Worm (Caenorhabditis elegans): ENCODE measurements around the gene C33H5.1.

C33H5.1 gene

ce11 chrIV:7830151-7830550 is 21.4 kb downstream of the C33H5.1 start, which contains the start of gene mvb-12 (continued):
- no peak for TF ChIP-seq nhr-6 (tag; optimal IDR thresholded peaks at IDR 0.05)
- TF ChIP-seq zip-2 (tag; optimal IDR thresholded peaks at IDR 0.05): no peak
- peak in 1 of 2 experiments; percentile 30 for TF ChIP-seq mdl-1 (tag; optimal IDR thresholded peaks at IDR 0.05)
- TF ChIP-seq lin-39 (tag; optimal IDR thresholded peaks at IDR 0.05): no peak
- no peak for TF ChIP-seq ZK546.5 (tag; optimal IDR thresholded peaks at IDR 0.05)
- TF ChIP-seq mep-1 (tag; optimal IDR thresholded peaks at IDR 0.05): no peak
- no peak for TF ChIP-seq spr-1 (tag; optimal IDR thresholded peaks at IDR 0.05)
- TF ChIP-seq pha-4 (GFP tag; IDR thresholded peaks at IDR 0.05): no peak
- TF ChIP-seq pha-4 (tag; optimal IDR thresholded peaks at IDR 0.05): no peak
- peak; percentile 65 for TF ChIP-seq dve-1 (tag; optimal IDR thresholded peaks at IDR 0.05; ENCODE audit: insufficient read depth)
- TF ChIP-seq zip-11 (GFP tag; IDR thresholded peaks at IDR 0.05): no peak
- no peak for TF ChIP-seq nhr-42 (GFP tag; IDR thresholded peaks at IDR 0.05)
- no peak for TF ChIP-seq ceh-32 (tag; optimal IDR thresholded peaks at IDR 0.05; ENCODE audit: poor library complexity)
- no peak for TF ChIP-seq skn-1 (tag; optimal IDR thresholded peaks at IDR 0.05)
- TF ChIP-seq nhr-111 (GFP tag; optimal IDR thresholded peaks at IDR 0.05): no peak
- no peak for TF ChIP-seq F44E2.7 (GFP tag; IDR thresholded peaks at IDR 0.05)
- TF ChIP-seq T26A8.4 (GFP tag; IDR thresholded peaks at IDR 0.05): no peak
- TF ChIP-seq hlh-30 (tag; optimal IDR thresholded peaks at IDR 0.05; ENCODE audit: insufficient read depth): peak; percentile 68
- no peak for TF ChIP-seq dmd-8 (GFP tag; IDR thresholded peaks at IDR 0.05)
- no peak for TF ChIP-seq ceh-28 (tag; optimal IDR thresholded peaks at IDR 0.05)
- no peak for TF ChIP-seq nhr-10 (tag; optimal IDR thresholded peaks at IDR 0.05)
- TF ChIP-seq Y48G9A.11 (GFP tag; IDR thresholded peaks at IDR 0.05): no peak
- no peak for TF ChIP-seq saeg-2 (GFP tag; IDR thresholded peaks at IDR 0.05)
- no peak for TF ChIP-seq Y75B8A.6 (GFP tag; IDR thresholded peaks at IDR 0.05)
- no peak for TF ChIP-seq php-3 (GFP tag; IDR thresholded peaks at IDR 0.05)
- TF ChIP-seq lin-29 (GFP tag; IDR thresholded peaks at IDR 0.05): no peak
- no peak for TF ChIP-seq ces-1 (GFP tag; optimal IDR thresholded peaks at IDR 0.05)
- no peak for TF ChIP-seq mxl-3 (GFP tag; optimal IDR thresholded peaks at IDR 0.05)
- TF ChIP-seq zfp-3 (GFP tag; conservative IDR thresholded peaks at IDR 0.05): no peak
- TF ChIP-seq ztf-7 (tag; optimal IDR thresholded peaks at IDR 0.05): no peak
- TF ChIP-seq zag-1 (tag; optimal IDR thresholded peaks at IDR 0.05): no peak
- TF ChIP-seq F26F4.8 (GFP tag; conservative IDR thresholded peaks at IDR 0.05): no peak
- TF ChIP-seq gei-8 (GFP tag; optimal IDR thresholded peaks at IDR 0.05): no peak
- TF ChIP-seq lsy-2 (tag; optimal IDR thresholded peaks at IDR 0.05): peak in 1 of 2 experiments; percentile 49
- no peak for TF ChIP-seq rbr-2 (tag; optimal IDR thresholded peaks at IDR 0.05)
- no peak for TF ChIP-seq daf-19 (GFP tag; conservative IDR thresholded peaks at IDR 0.05)
- 0 out of 2 replicates have a peak, but pooled peaks have one; percentile 10 for TF ChIP-seq dmd-6 (GFP tag; IDR thresholded peaks at IDR 0.05)
- TF ChIP-seq hmg-1.1 (GFP tag; IDR thresholded peaks at IDR 0.05): no peak
- TF ChIP-seq lin-38 (GFP tag; IDR thresholded peaks at IDR 0.05): peak; percentile 39
- no peak for TF ChIP-seq daf-8 (GFP tag; IDR thresholded peaks at IDR 0.05)
- no peak for TF ChIP-seq Y105C5A.15 (GFP tag; IDR thresholded peaks at IDR 0.05)
- TF ChIP-seq aly-2 (tag; optimal IDR thresholded peaks at IDR 0.05): no peak
- peak; percentile 61 for TF ChIP-seq aha-1 (tag)
- TF ChIP-seq arid-1 (GFP tag; conservative IDR thresholded peaks at IDR 0.05): no peak
- no peak for TF ChIP-seq tag-97 (GFP tag; IDR thresholded peaks at IDR 0.05)
- no peak for TF ChIP-seq vab-7 (GFP tag; IDR thresholded peaks at IDR 0.05)
- peak; percentile 27 for TF ChIP-seq hlh-11 (tag; optimal IDR thresholded peaks at IDR 0.05)
- no peak for TF ChIP-seq spr-3 (GFP tag; optimal IDR thresholded peaks at IDR 0.05)
- TF ChIP-seq cey-2 (tag; optimal IDR thresholded peaks at IDR 0.05; ENCODE audit: borderline replicate concordance, insufficient read depth): no peak
- TF ChIP-seq ztf-11 (tag; optimal IDR thresholded peaks at IDR 0.05): no peak
- TF ChIP-seq dpl-1 (GFP tag; optimal IDR thresholded peaks at IDR 0.05): peak; percentile 4
- TF ChIP-seq snpc-1.2 (GFP tag; IDR thresholded peaks at IDR 0.05): no peak
